Fruit fly (Drosophila melanogaster): ENCODE measurements around the gene CG12531.

The CG12531 gene

DNA sequence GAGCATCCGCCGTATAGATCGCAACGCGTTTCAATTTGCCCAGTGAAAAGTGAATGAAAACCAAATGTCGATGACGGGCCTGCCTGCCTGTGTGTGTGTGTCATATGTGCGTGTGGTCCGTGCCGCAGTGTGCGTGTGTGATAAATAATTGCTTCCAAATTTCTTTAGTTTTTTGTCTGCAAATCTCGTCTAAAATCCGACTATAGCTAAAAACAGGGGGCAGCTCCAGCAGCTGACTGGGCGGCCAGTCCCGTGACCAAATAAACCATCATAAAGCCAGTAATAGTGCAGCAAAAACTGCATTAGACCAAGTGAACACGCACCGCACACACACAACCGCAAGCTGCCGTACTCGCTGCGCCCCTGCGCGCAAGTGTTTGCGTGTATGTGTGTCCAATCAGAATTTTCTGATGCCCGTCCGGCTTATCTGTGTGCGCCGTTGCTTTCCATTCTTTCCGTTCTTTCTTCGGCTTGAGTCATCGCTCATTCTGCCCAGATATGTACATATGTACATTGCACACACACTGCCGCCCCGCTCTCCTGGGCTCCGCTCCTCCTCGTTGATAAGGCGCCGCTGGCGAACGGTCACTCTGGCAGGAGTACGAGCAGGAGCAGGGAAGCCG lies 21.4 kb upstream of the CG12531 start (continued):
- TF ChIP-seq CG33557 (GFP tag; optimal IDR thresholded peaks at IDR 0.05): peak; percentile 17
- peak; percentile 11 for TF ChIP-seq Bdp1 (GFP tag; optimal IDR thresholded peaks at IDR 0.05)
- peak; percentile 61 for TF ChIP-seq Med (GFP tag)
- peak; percentile 62 for TF ChIP-seq CG15479 (GFP tag; optimal IDR thresholded peaks at IDR 0.05)
- peak; percentile 20 for TF ChIP-seq MESR4 (GFP tag; optimal IDR thresholded peaks at IDR 0.05)
- TF ChIP-seq wek (GFP tag; optimal IDR thresholded peaks at IDR 0.05): peak; percentile 40
- TF ChIP-seq Stat92E (GFP tag; optimal IDR thresholded peaks at IDR 0.05): no peak
- TF ChIP-seq CG12155 (GFP tag; optimal IDR thresholded peaks at IDR 0.05): peak; percentile 52
- 0 out of 3 replicates have a peak, but pooled peaks have one; percentile 27 for TF ChIP-seq zfh1 (GFP tag; IDR thresholded peaks at IDR 0.05)
- TF ChIP-seq HLH3B (GFP tag; IDR thresholded peaks at IDR 0.05): peak; percentile 26; the same call in 1 of the 2 replicates
- no peak for TF ChIP-seq Sox100B (GFP tag; optimal IDR thresholded peaks at IDR 0.05)
- TF ChIP-seq CG8478 (optimal IDR thresholded peaks at IDR 0.05): peak; percentile 92
- peak; percentile 25 for TF ChIP-seq ewg (GFP tag; optimal IDR thresholded peaks at IDR 0.05)
- no peak for TF ChIP-seq CTCF (GFP tag; optimal IDR thresholded peaks at IDR 0.05)
- no peak for TF ChIP-seq CG1024 (GFP tag; IDR thresholded peaks at IDR 0.05)
- TF ChIP-seq psq (GFP tag; optimal IDR thresholded peaks at IDR 0.05): peak; percentile 2
- no peak for TF ChIP-seq CG13894 (tag; optimal IDR thresholded peaks at IDR 0.05)
- no peak for TF ChIP-seq tx (GFP tag; optimal IDR thresholded peaks at IDR 0.05)
- peak in 1 of 2 experiments; percentile 11 for TF ChIP-seq Hr51 (GFP tag; optimal IDR thresholded peaks at IDR 0.05)
- peak; percentile 20; the same call in 1 of the 2 replicates for TF ChIP-seq Rfx (GFP tag; IDR thresholded peaks at IDR 0.05)
- TF ChIP-seq ATbp (GFP tag; optimal IDR thresholded peaks at IDR 0.05): peak; percentile 23
- TF ChIP-seq Pdp1 (GFP tag; optimal IDR thresholded peaks at IDR 0.05): peak in 1 of 2 experiments; percentile 6
- peak; percentile 18 for TF ChIP-seq CG2875 (GFP tag; optimal IDR thresholded peaks at IDR 0.05)
- TF ChIP-seq Trl (optimal IDR thresholded peaks at IDR 0.05): peak in 1 of 2 experiments; percentile 10
- no peak for TF ChIP-seq Trl (GFP tag; optimal IDR thresholded peaks at IDR 0.05)
- TF ChIP-seq GATAe (GFP tag; conservative IDR thresholded peaks at IDR 0.05): 0 out of 2 replicates have a peak, but pooled peaks have one; percentile 22
- TF ChIP-seq fru (optimal IDR thresholded peaks at IDR 0.05): peak; percentile 23
- no peak for TF ChIP-seq Dbx (GFP tag; IDR thresholded peaks at IDR 0.05)
- no peak for TF ChIP-seq CG43689 (GFP tag; IDR thresholded peaks at IDR 0.05)
- TF ChIP-seq CG11456 (GFP tag; IDR thresholded peaks at IDR 0.05): 0 out of 3 replicates have a peak, but pooled peaks have one; percentile 22
- TF ChIP-seq br (optimal IDR thresholded peaks at IDR 0.05): no peak
- TF ChIP-seq dimm (GFP tag; IDR thresholded peaks at IDR 0.05): no peak
- peak; percentile 37 for TF ChIP-seq YL-1 (GFP tag; optimal IDR thresholded peaks at IDR 0.05)
- peak; percentile 39 for TF ChIP-seq HLHmδ (GFP tag; optimal IDR thresholded peaks at IDR 0.05)
- TF ChIP-seq CG12391 (tag; optimal IDR thresholded peaks at IDR 0.05): no peak
- no peak for TF ChIP-seq gt (GFP tag; IDR thresholded peaks at IDR 0.05)
- TF ChIP-seq tgo (GFP tag; IDR thresholded peaks at IDR 0.05): no peak
- no peak for TF ChIP-seq pum (GFP tag; optimal IDR thresholded peaks at IDR 0.05)
- peak; percentile 17 for TF ChIP-seq CG4617 (GFP tag; optimal IDR thresholded peaks at IDR 0.05; ENCODE audit: borderline replicate concordance)
- TF ChIP-seq CG32772 (GFP tag; IDR thresholded peaks at IDR 0.05): no peak
- 0 out of 2 replicates have a peak, but pooled peaks have one; percentile 27 for TF ChIP-seq ranshi (GFP tag; IDR thresholded peaks at IDR 0.05)
- no peak for TF ChIP-seq CG7786 (GFP tag; optimal IDR thresholded peaks at IDR 0.05)
- peak; percentile 21; the same call in 1 of the 2 replicates for TF ChIP-seq ara (GFP tag; IDR thresholded peaks at IDR 0.05)
- peak; percentile 93 for TF ChIP-seq Nf-YC (tag; optimal IDR thresholded peaks at IDR 0.05)
- TF ChIP-seq crol (GFP tag; IDR thresholded peaks at IDR 0.05): peak; percentile 74
- 0 out of 4 replicates have a peak, but pooled peaks have one; percentile 40 for TF ChIP-seq Dll (GFP tag; IDR thresholded peaks at IDR 0.05; ENCODE audit: partially characterized antibody)
- TF ChIP-seq ems (GFP tag; optimal IDR thresholded peaks at IDR 0.05): no peak
- no peak for TF ChIP-seq pb (GFP tag; optimal IDR thresholded peaks at IDR 0.05)
- peak; percentile 18 for TF ChIP-seq dmrt11E (tag; optimal IDR thresholded peaks at IDR 0.05)
- TF ChIP-seq sug (tag; optimal IDR thresholded peaks at IDR 0.05): peak; percentile 45
